Worm (Caenorhabditis elegans): ENCODE data around the gene ipla-7.

DNA sequence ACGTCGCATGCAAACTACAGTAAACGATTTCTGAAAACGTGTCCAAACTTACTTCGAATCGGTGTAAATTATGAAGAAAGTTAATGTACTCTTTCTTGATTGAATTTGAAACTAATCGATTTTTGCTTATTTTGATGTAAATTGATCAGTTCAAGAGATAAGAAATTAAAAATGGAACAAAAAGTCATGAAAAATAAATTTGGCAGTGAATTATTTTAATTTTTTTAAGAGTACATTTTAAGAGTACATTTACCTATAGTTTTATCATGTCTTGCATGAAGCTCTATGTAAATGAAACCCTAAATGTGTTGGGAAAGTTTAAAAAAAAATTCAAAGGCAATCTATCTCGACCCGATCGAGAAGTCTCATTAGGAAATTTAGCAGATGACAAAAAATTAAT, 6.5 kb downstream of the ipla-7 start, which contains the start of gene T04B2.7:
- TF ChIP-seq ama-1 (optimal IDR thresholded peaks at IDR 0.05), result no peak
- no peak for TF ChIP-seq ceh-45 (GFP tag; IDR thresholded peaks at IDR 0.05)
- TF ChIP-seq lin-11 (tag; optimal IDR thresholded peaks at IDR 0.05), result no peak
- no peak for TF ChIP-seq fkh-10 (GFP tag; optimal IDR thresholded peaks at IDR 0.05)
- no peak for TF ChIP-seq che-1 (tag; optimal IDR thresholded peaks at IDR 0.05)
- no peak for TF ChIP-seq pax-1 (tag; optimal IDR thresholded peaks at IDR 0.05)
- no peak for TF ChIP-seq C08G9.2 (tag; optimal IDR thresholded peaks at IDR 0.05)
- TF ChIP-seq ceh-31 (tag; optimal IDR thresholded peaks at IDR 0.05), result no peak
- no peak for TF ChIP-seq syd-9 (tag; optimal IDR thresholded peaks at IDR 0.05)
- TF ChIP-seq ceh-6 (GFP tag; optimal IDR thresholded peaks at IDR 0.05), result no peak
- TF ChIP-seq dmd-4 (tag; optimal IDR thresholded peaks at IDR 0.05; ENCODE audit: borderline replicate concordance), result no peak
- TF ChIP-seq rnt-1 (tag; optimal IDR thresholded peaks at IDR 0.05), result no peak
- TF ChIP-seq pqm-1 (tag; optimal IDR thresholded peaks at IDR 0.05), result no peak
- TF ChIP-seq ceh-14 (tag; optimal IDR thresholded peaks at IDR 0.05), result no peak

Measured in whole organism, late embryonic.